Worm (Caenorhabditis elegans): ENCODE measurements around the gene spot-1.

spot-1 gene

DNA sequence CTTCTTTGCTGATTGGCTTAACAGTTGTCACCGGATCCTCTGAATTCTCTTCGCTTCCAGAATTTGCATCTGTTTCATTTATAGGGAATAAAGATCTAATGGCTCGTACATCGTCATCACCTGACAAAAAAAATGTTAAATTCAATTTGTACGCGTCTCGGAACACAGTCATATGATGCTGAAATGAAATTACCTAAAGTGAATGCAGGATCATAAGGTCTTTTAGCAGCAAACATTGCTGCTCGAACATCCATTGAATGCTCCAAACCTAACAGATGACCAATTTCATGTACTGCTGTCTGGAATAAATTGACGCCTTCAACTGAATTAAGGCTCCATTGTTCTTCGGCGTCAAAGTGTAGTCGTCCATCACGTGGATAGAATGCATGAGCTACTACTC, 30.7 kb downstream of the spot-1 start:
- TF ChIP-seq ama-1 (optimal IDR thresholded peaks at IDR 0.05) (no peak), nhr-237 (tag; optimal IDR thresholded peaks at IDR 0.05) (no peak), lin-11 (tag; optimal IDR thresholded peaks at IDR 0.05) (no peak), ceh-82 (tag; optimal IDR thresholded peaks at IDR 0.05) (no peak), unc-55 (GFP tag; optimal IDR thresholded peaks at IDR 0.05) (no peak), mbf-1 (tag; optimal IDR thresholded peaks at IDR 0.05) (no peak), ztf-4 (tag; optimal IDR thresholded peaks at IDR 0.05) (no peak), lin-39 (tag; optimal IDR thresholded peaks at IDR 0.05) (no peak), elt-3 (tag; optimal IDR thresholded peaks at IDR 0.05) (no peak), snpc-4 (tag; optimal IDR thresholded peaks at IDR 0.05) (no peak), F13H6.1 (tag; optimal IDR thresholded peaks at IDR 0.05) (no peak), egl-27 (tag; optimal IDR thresholded peaks at IDR 0.05) (no peak), nhr-12 (tag; optimal IDR thresholded peaks at IDR 0.05) (no peak), ceh-16 (tag; optimal IDR thresholded peaks at IDR 0.05) (no peak), nhr-6 (tag; optimal IDR thresholded peaks at IDR 0.05) (no peak), fos-1 (tag; optimal IDR thresholded peaks at IDR 0.05) (no peak), nhr-23 (tag; optimal IDR thresholded peaks at IDR 0.05) (no peak)

DNA sequence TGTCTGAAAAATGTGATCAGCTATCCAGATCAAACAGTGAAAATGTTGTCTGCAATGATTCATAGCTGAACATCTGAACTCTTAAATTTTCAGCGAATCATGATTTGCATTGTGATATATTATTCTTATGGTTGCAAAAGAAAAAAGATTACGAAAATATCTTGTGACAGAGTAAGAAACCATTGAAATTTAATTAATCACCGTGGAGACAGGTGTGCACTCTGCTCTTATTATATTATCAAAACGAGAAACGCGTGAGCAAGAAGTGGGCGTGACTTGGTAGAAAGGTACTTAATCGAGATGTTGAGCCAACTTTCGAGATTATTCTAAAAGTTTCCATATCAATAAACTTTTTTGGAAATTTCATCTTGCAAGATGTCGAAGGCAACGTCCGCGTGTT, 34.1 kb downstream of the spot-1 start, which contains the start of gene osm-10:
Gene osm-10, plus strand, starts transcription at position 293 of the 400 bp plus-strand sequence.
- TF ChIP-seq lin-39 (tag; optimal IDR thresholded peaks at IDR 0.05) (no peak), ceh-16 (tag; optimal IDR thresholded peaks at IDR 0.05) (no peak), nhr-21 (tag; optimal IDR thresholded peaks at IDR 0.05) (no peak), mdl-1 (tag; optimal IDR thresholded peaks at IDR 0.05) (no peak), unc-55 (GFP tag; optimal IDR thresholded peaks at IDR 0.05) (no peak), ztf-1 (GFP tag; conservative IDR thresholded peaks at IDR 0.05) (no peak), ceh-82 (tag; optimal IDR thresholded peaks at IDR 0.05) (no peak), lin-11 (tag; optimal IDR thresholded peaks at IDR 0.05) (no peak), nhr-237 (tag; optimal IDR thresholded peaks at IDR 0.05) (no peak), ZK546.5 (tag; optimal IDR thresholded peaks at IDR 0.05) (no peak), fos-1 (tag; optimal IDR thresholded peaks at IDR 0.05) (no peak), Y55F3AM.14 (GFP tag; optimal IDR thresholded peaks at IDR 0.05) (no peak), unc-39 (tag; optimal IDR thresholded peaks at IDR 0.05) (no peak), egl-27 (tag; optimal IDR thresholded peaks at IDR 0.05) (no peak)

DNA sequence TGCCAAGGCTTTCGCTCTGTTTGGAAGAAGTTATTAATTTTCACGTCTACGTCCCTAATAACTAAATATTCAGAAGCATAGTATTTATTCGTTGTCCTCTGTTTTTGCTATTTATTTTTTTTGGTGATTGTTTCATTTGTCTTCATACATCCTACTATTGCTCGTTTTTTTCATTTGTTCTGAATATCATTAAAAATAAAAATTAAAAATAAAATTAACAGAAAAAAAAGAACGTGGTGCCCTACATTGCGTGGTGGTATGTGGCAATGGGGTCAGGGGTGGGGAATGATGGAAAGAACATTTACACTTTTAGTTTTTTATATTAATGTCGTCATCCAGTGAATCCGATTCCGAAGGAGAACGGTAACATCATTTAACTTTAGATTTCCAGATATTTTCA, 36.0 kb downstream of the spot-1 start, which contains the start of gene ztf-31:
Gene ztf-31, plus strand, starts transcription at position 301 of the 400 bp plus-strand sequence.
- TF ChIP-seq mab-5 (tag; optimal IDR thresholded peaks at IDR 0.05) = no peak
- no peak for TF ChIP-seq nhr-21 (tag; optimal IDR thresholded peaks at IDR 0.05)
- TF ChIP-seq elt-1 (tag; optimal IDR thresholded peaks at IDR 0.05) = no peak
- no peak for TF ChIP-seq nhr-11 (tag; optimal IDR thresholded peaks at IDR 0.05)
- TF ChIP-seq ama-1 (optimal IDR thresholded peaks at IDR 0.05) = no peak
- TF ChIP-seq lin-13 (GFP tag; optimal IDR thresholded peaks at IDR 0.05) = no peak
- no peak for TF ChIP-seq mbf-1 (tag; optimal IDR thresholded peaks at IDR 0.05)
- TF ChIP-seq nhr-77 (tag; optimal IDR thresholded peaks at IDR 0.05) = no peak
- TF ChIP-seq ceh-16 (tag; optimal IDR thresholded peaks at IDR 0.05) = no peak
- TF ChIP-seq nhr-25 (tag; optimal IDR thresholded peaks at IDR 0.05) = no peak
- no peak for TF ChIP-seq nhr-237 (tag; optimal IDR thresholded peaks at IDR 0.05)
- TF ChIP-seq nhr-23 (tag; optimal IDR thresholded peaks at IDR 0.05) = no peak
- TF ChIP-seq lin-11 (tag; optimal IDR thresholded peaks at IDR 0.05) = no peak

DNA sequence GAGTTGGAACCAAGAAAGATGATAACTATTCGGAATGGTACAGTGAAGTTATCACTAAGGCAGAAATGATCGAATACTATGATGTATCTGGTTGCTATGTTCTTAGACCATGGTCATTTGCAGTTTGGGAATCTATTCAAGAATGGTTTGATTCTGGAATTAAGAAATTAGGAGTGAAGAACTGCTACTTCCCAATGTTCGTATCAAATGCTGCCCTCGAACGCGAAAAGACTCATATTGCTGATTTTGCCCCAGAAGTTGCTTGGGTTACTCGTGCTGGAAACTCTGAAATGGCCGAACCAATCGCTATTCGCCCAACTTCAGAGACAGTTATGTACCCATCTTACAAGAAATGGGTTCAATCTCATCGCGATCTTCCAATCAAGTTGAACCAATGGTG, 37.7 kb downstream of the spot-1 start:
- TF ChIP-seq blmp-1 (tag; optimal IDR thresholded peaks at IDR 0.05; ENCODE audit: insufficient read depth) (no peak), mab-5 (tag; optimal IDR thresholded peaks at IDR 0.05) (no peak), unc-62 (GFP tag; optimal IDR thresholded peaks at IDR 0.05) (no peak), lin-13 (GFP tag; optimal IDR thresholded peaks at IDR 0.05) (no peak), gmeb-1 (tag; optimal IDR thresholded peaks at IDR 0.05) (no peak), Y55F3AM.14 (GFP tag; optimal IDR thresholded peaks at IDR 0.05) (no peak), zag-1 (tag; optimal IDR thresholded peaks at IDR 0.05) (no peak), unc-55 (GFP tag; optimal IDR thresholded peaks at IDR 0.05) (no peak), F13H6.1 (tag; optimal IDR thresholded peaks at IDR 0.05) (no peak), ztf-4 (tag; optimal IDR thresholded peaks at IDR 0.05) (no peak)

DNA sequence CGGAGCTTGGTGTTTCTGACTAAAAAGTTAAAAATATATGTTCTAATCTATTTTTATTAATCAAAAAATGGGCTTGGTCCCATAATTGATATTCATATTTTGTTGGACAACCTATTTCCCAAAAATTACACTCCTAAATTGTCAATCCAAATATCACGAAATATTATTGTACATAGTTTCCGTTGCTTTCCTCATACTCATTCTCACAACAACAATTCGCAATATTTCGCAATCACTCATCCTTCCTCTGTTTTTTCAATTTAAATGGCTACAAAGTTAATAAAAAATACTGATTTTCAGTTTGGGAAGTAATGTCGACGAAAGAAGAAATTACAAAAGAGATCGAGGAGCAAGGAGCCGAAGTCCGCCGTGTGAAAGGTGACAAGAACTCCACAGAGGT, 38.3 kb downstream of the spot-1 start, which contains the start of gene pars-1:
Gene pars-1, plus strand, starts transcription at position 301 of the 400 bp plus-strand sequence.
- TF ChIP-seq nhr-129 (tag; optimal IDR thresholded peaks at IDR 0.05) = peak; percentile 22
- TF ChIP-seq mdl-1 (tag; optimal IDR thresholded peaks at IDR 0.05) = no peak
